Fruit fly (Drosophila melanogaster): ENCODE measurements around the gene Nt5a.

- TF ChIP-seq lov (optimal IDR thresholded peaks at IDR 0.05): no peak
- TF ChIP-seq lov (GFP tag; IDR thresholded peaks at IDR 0.05): no peak
- TF ChIP-seq CG10654 (GFP tag; optimal IDR thresholded peaks at IDR 0.05): peak; percentile 48
- no peak for TF ChIP-seq CG2199 (GFP tag; IDR thresholded peaks at IDR 0.05)
- TF ChIP-seq CG10321 (GFP tag; IDR thresholded peaks at IDR 0.05): no peak
- no peak for TF ChIP-seq Oaz (GFP tag; IDR thresholded peaks at IDR 0.05)
- TF ChIP-seq CG11247 (GFP tag; IDR thresholded peaks at IDR 0.05): peak; percentile 31; the same call in 1 of the 2 replicates
- TF ChIP-seq sug (tag; optimal IDR thresholded peaks at IDR 0.05): peak; percentile 73
- 0 out of 2 replicates have a peak, but pooled peaks have one; percentile 46 for TF ChIP-seq danr (GFP tag; IDR thresholded peaks at IDR 0.05)
- TF ChIP-seq bigmax (GFP tag; optimal IDR thresholded peaks at IDR 0.05): no peak
- no peak for TF ChIP-seq CTCF (GFP tag; optimal IDR thresholded peaks at IDR 0.05)
- peak; percentile 31 for TF ChIP-seq MESR4 (GFP tag; optimal IDR thresholded peaks at IDR 0.05)
- peak; percentile 93 for TF ChIP-seq dm (GFP tag; optimal IDR thresholded peaks at IDR 0.05)
These were observed 34.9 kb upstream of the Nt5a start, which contains the start of gene indra for dm6 chr3L:1342133-1342580.
